Worm (Caenorhabditis elegans): ENCODE results near the gene nhr-78.

DNA sequence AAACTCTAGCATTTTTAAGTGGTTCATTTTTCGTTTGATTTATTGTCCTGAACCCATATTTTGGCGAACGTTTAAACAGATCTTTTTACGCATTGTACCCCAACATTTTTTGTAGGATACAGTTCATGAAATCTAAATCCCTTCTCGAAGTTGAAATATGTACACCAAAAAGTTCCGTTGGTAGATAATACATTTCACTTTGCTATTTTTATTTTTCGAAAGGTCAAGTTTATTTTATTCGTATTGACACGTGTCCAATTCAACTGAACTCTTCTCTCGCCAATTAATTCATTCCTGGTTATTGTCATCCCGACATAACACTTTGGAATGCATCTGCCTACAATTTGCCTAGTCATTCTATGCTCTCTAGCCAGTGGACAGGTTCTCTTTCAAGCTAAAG lies 6.8 kb downstream of the nhr-78 start, which contains the start of gene F36A4.2:
- TF ChIP-seq ama-1 (optimal IDR thresholded peaks at IDR 0.05) (no peak), aly-1 (tag; optimal IDR thresholded peaks at IDR 0.05) (no peak), B0310.2 (tag; optimal IDR thresholded peaks at IDR 0.05) (no peak), flt-1 (GFP tag; IDR thresholded peaks at IDR 0.05) (no peak), hmg-4 (GFP tag; optimal IDR thresholded peaks at IDR 0.05) (no peak), F13C5.2 (tag; optimal IDR thresholded peaks at IDR 0.05) (no peak)
